Fruit fly (Drosophila melanogaster): Measurements from ENCODE around the gene CG13058.

CG13058 gene

dm6 chr3L:16286258-16286657, 42.4 kb upstream of the CG13058 start (continued):
- TF ChIP-seq chinmo (GFP tag; IDR thresholded peaks at IDR 0.05; ENCODE audit: partially characterized antibody) (0 out of 4 replicates have a peak, but pooled peaks have one; percentile 47), vvl (GFP tag; IDR thresholded peaks at IDR 0.05) (peak; percentile 62), pb (GFP tag; optimal IDR thresholded peaks at IDR 0.05) (no peak), ro (GFP tag; IDR thresholded peaks at IDR 0.05) (no peak), cg (GFP tag; optimal IDR thresholded peaks at IDR 0.05) (no peak), CG17359 (tag; optimal IDR thresholded peaks at IDR 0.05) (peak; percentile 31), CG33213 (GFP tag; optimal IDR thresholded peaks at IDR 0.05) (no peak), tup (GFP tag; optimal IDR thresholded peaks at IDR 0.05) (no peak), CG18476 (GFP tag; optimal IDR thresholded peaks at IDR 0.05) (no peak), CG9817 (tag; optimal IDR thresholded peaks at IDR 0.05) (no peak), Hmr (GFP tag; optimal IDR thresholded peaks at IDR 0.05) (no peak), CG7372 (GFP tag; IDR thresholded peaks at IDR 0.05) (no peak), CG2678 (tag; optimal IDR thresholded peaks at IDR 0.05) (peak; percentile 61), ttk (GFP tag; IDR thresholded peaks at IDR 0.05) (0 out of 2 replicates have a peak, but pooled peaks have one; percentile 5), jumu (GFP tag; optimal IDR thresholded peaks at IDR 0.05) (peak; percentile 3), trh (GFP tag; optimal IDR thresholded peaks at IDR 0.05) (no peak), crol (GFP tag; IDR thresholded peaks at IDR 0.05) (no peak), Doc2 (GFP tag; IDR thresholded peaks at IDR 0.05) (no peak), CG4617 (GFP tag; optimal IDR thresholded peaks at IDR 0.05; ENCODE audit: borderline replicate concordance) (no peak), Sry-δ (GFP tag; optimal IDR thresholded peaks at IDR 0.05) (no peak), ssp (GFP tag; IDR thresholded peaks at IDR 0.05) (no peak), CG13894 (tag; optimal IDR thresholded peaks at IDR 0.05) (no peak), Max (GFP tag; optimal IDR thresholded peaks at IDR 0.05) (no peak), Bteb2 (GFP tag; optimal IDR thresholded peaks at IDR 0.05) (no peak), NfI (GFP tag; optimal IDR thresholded peaks at IDR 0.05) (no peak), CG8924 (tag; optimal IDR thresholded peaks at IDR 0.05) (no peak), Atf3 (GFP tag; optimal IDR thresholded peaks at IDR 0.05) (no peak), fu2 (GFP tag; optimal IDR thresholded peaks at IDR 0.05) (no peak), CG14441 (GFP tag; IDR thresholded peaks at IDR 0.05) (peak; percentile 57), Jarid2 (GFP tag; optimal IDR thresholded peaks at IDR 0.05) (no peak), gcm2 (GFP tag; optimal IDR thresholded peaks at IDR 0.05) (no peak), CG18764 (GFP tag; optimal IDR thresholded peaks at IDR 0.05) (no peak), cas (GFP tag; IDR thresholded peaks at IDR 0.05) (no peak), org-1 (GFP tag; optimal IDR thresholded peaks at IDR 0.05) (no peak), CG8281 (tag; optimal IDR thresholded peaks at IDR 0.05) (no peak), CG8478 (optimal IDR thresholded peaks at IDR 0.05) (no peak), row (GFP tag; IDR thresholded peaks at IDR 0.05) (peak; percentile 66), Six4 (GFP tag; optimal IDR thresholded peaks at IDR 0.05) (no peak), CG18011 (GFP tag; optimal IDR thresholded peaks at IDR 0.05) (no peak), E2f2 (GFP tag; IDR thresholded peaks at IDR 0.05) (0 out of 2 replicates have a peak, but pooled peaks have one; percentile 27), unc-4 (GFP tag; IDR thresholded peaks at IDR 0.05; ENCODE audit: partially characterized antibody) (no peak), CG5180 (GFP tag; optimal IDR thresholded peaks at IDR 0.05) (no peak), CG11247 (GFP tag; IDR thresholded peaks at IDR 0.05) (no peak), tin (GFP tag; optimal IDR thresholded peaks at IDR 0.05) (no peak), h (optimal IDR thresholded peaks at IDR 0.05) (no peak), Bdp1 (GFP tag; optimal IDR thresholded peaks at IDR 0.05) (no peak), Elba2 (GFP tag; optimal IDR thresholded peaks at IDR 0.05) (no peak), Lpt (GFP tag; optimal IDR thresholded peaks at IDR 0.05) (no peak), CG11723 (GFP tag; optimal IDR thresholded peaks at IDR 0.05) (no peak), CG14667 (GFP tag; IDR thresholded peaks at IDR 0.05) (no peak), CG10543 (GFP tag; optimal IDR thresholded peaks at IDR 0.05) (no peak), zf30C (GFP tag; optimal IDR thresholded peaks at IDR 0.05) (no peak), CG31224 (GFP tag; IDR thresholded peaks at IDR 0.05) (no peak)

Data from whole organism, embryonic.